Worm (Caenorhabditis elegans) whole organism, L3 larva: ENCODE results near the gene srj-11.

Experiments used
- ZK546.5 ChIP-seq: sonication (generic microtip); optimal IDR thresholded peaks from 2 replicates; lab custom pipeline; 2017; ENCODE audit warnings: missing biosample characterization, missing genetic modification characterization
- aly-2 ChIP-seq: fragments of 150-350 bp; optimal IDR thresholded peaks from 2 replicates; lab custom pipeline; 2014; ENCODE audit warnings: missing biosample characterization, missing genetic modification characterization
- ama-1 ChIP-seq: fragments of 150-350 bp; optimal IDR thresholded peaks from 2 replicates; lab custom pipeline; 2018
- ceh-16 ChIP-seq: sonication (generic microtip); optimal IDR thresholded peaks from 2 replicates; lab custom pipeline; 2017; ENCODE audit warnings: missing biosample characterization, missing genetic modification characterization
- ceh-28 ChIP-seq: fragments of 150-350 bp; optimal IDR thresholded peaks from 2 replicates; lab custom pipeline; 2014; ENCODE audit warnings: missing biosample characterization, missing genetic modification reagents, missing genetic modification characterization
- ceh-82 ChIP-seq: fragments of 150-350 bp; optimal IDR thresholded peaks from 2 replicates; lab custom pipeline; 2014; ENCODE audit warnings: missing biosample characterization, missing genetic modification characterization
- ceh-9 ChIP-seq: sonication (generic microtip); optimal IDR thresholded peaks from 2 replicates; lab custom pipeline; 2018; ENCODE audit warnings: missing biosample characterization, missing genetic modification characterization
- daf-12 ChIP-seq: fragments of 150-350 bp; optimal IDR thresholded peaks from 2 replicates; lab custom pipeline; 2014; ENCODE audit warnings: missing biosample characterization, missing genetic modification reagents, missing genetic modification characterization
- elt-1 ChIP-seq: fragments of 150-350 bp; optimal IDR thresholded peaks from 2 replicates; lab custom pipeline; 2014; ENCODE audit warnings: missing biosample characterization, missing genetic modification characterization
- elt-2 ChIP-seq: sonication (generic microtip); optimal IDR thresholded peaks from 2 replicates; lab custom pipeline; 2016; ENCODE audit warnings: missing genetic modification reagents, mild to moderate bottlenecking, missing genetic modification characterization, missing compliant biosample characterization
- eor-1 ChIP-seq, 2 experiments: fragments of 150-350 bp; optimal IDR thresholded peaks; 2 replicates each; lab custom pipeline; 2014 to 2018; ENCODE audit warnings: missing biosample characterization in 2 of 2, missing genetic modification characterization in 2 of 2
- fkh-10 ChIP-seq: sonication (generic microtip); optimal IDR thresholded peaks from 2 replicates; lab custom pipeline; 2017; ENCODE audit warnings: missing biosample characterization, missing genetic modification reagents, missing genetic modification characterization
- fkh-2 ChIP-seq: fragments of 150-350 bp; optimal IDR thresholded peaks from 2 replicates; lab custom pipeline; 2014; ENCODE audit warnings: missing biosample characterization, missing genetic modification reagents, missing genetic modification characterization
- hmg-11 ChIP-seq: sonication (generic microtip); optimal IDR thresholded peaks from 2 replicates; lab custom pipeline; 2016; ENCODE audit warnings: missing genetic modification characterization, missing compliant biosample characterization
- lin-15B ChIP-seq: fragments of 150-350 bp; optimal IDR thresholded peaks from 2 replicates; lab custom pipeline; 2014; ENCODE audit warnings: missing biosample characterization, missing genetic modification characterization
- lin-39 ChIP-seq: fragments of 150-350 bp; optimal IDR thresholded peaks from 2 replicates; lab custom pipeline; 2018; ENCODE audit warnings: missing biosample characterization, missing genetic modification reagents, missing genetic modification characterization
- lsy-12 ChIP-seq: sonication (generic microtip); optimal IDR thresholded peaks from 2 replicates; lab custom pipeline; 2016; ENCODE audit warnings: mild to moderate bottlenecking, missing genetic modification characterization, missing compliant biosample characterization
- mdl-1 ChIP-seq: fragments of 150-350 bp; optimal IDR thresholded peaks from 2 replicates; lab custom pipeline; 2014; ENCODE audit warnings: missing biosample characterization, missing genetic modification characterization
- nfya-1 ChIP-seq: sonication (generic microtip); optimal IDR thresholded peaks from 2 replicates; lab custom pipeline; 2017; ENCODE audit warnings: missing genetic modification characterization, mild to moderate bottlenecking, missing compliant biosample characterization, antibody characterized with exemption, moderate library complexity; ENCODE audit not compliant: insufficient read depth
- nhr-11 ChIP-seq: fragments of 150-350 bp; optimal IDR thresholded peaks from 2 replicates; lab custom pipeline; 2014; ENCODE audit warnings: missing biosample characterization, missing genetic modification characterization
- nhr-12 ChIP-seq: fragments of 150-350 bp; optimal IDR thresholded peaks from 2 replicates; lab custom pipeline; 2014; ENCODE audit warnings: missing biosample characterization, missing genetic modification characterization
- nhr-23 ChIP-seq: fragments of 150-350 bp; optimal IDR thresholded peaks from 2 replicates; lab custom pipeline; 2014; ENCODE audit warnings: missing biosample characterization, missing genetic modification reagents, missing genetic modification characterization
- nhr-237 ChIP-seq: fragments of 150-350 bp; optimal IDR thresholded peaks from 2 replicates; lab custom pipeline; 2014; ENCODE audit warnings: missing biosample characterization, missing genetic modification characterization
- nhr-25 ChIP-seq: sonication (generic microtip); optimal IDR thresholded peaks from 2 replicates; lab custom pipeline; 2017; ENCODE audit warnings: missing biosample characterization, missing genetic modification characterization
- nhr-28 ChIP-seq: fragments of 150-350 bp; optimal IDR thresholded peaks from 2 replicates; lab custom pipeline; 2014; ENCODE audit warnings: missing biosample characterization, missing genetic modification characterization
- nhr-43 ChIP-seq: sonication (generic microtip); optimal IDR thresholded peaks from 2 replicates; lab custom pipeline; 2016; ENCODE audit warnings: mild to moderate bottlenecking, missing genetic modification characterization, missing compliant biosample characterization; ENCODE audit not compliant: poor library complexity, severe bottlenecking
- pha-4 ChIP-seq: fragments of 150-350 bp; optimal IDR thresholded peaks from 2 replicates; lab custom pipeline; 2014; ENCODE audit warnings: missing biosample characterization, missing genetic modification reagents, missing genetic modification characterization
- pqm-1 ChIP-seq: fragments of 150-350 bp; optimal IDR thresholded peaks from 2 replicates; lab custom pipeline; 2017; ENCODE audit warnings: missing biosample characterization, missing genetic modification characterization, inconsistent platforms
- skn-1 ChIP-seq: fragments of 150-350 bp; optimal IDR thresholded peaks from 2 replicates; lab custom pipeline; 2014; ENCODE audit warnings: missing biosample characterization, missing genetic modification characterization
- tbx-2 ChIP-seq: sonication (generic microtip); optimal IDR thresholded peaks from 2 replicates; lab custom pipeline; 2016; ENCODE audit warnings: mild to moderate bottlenecking, missing genetic modification characterization, missing compliant biosample characterization
- unc-39 ChIP-seq: sonication (generic microtip); optimal IDR thresholded peaks from 4 replicates; lab custom pipeline; 2017; ENCODE audit warnings: missing biosample characterization, missing genetic modification characterization
- unc-62 ChIP-seq: fragments of 150-350 bp; sonication (generic microtip); optimal IDR thresholded peaks from 4 replicates; lab custom pipeline; 2014; ENCODE audit warnings: missing biosample characterization, missing genetic modification reagents, missing genetic modification characterization
- ztf-11 ChIP-seq: fragments of 150-350 bp; optimal IDR thresholded peaks from 2 replicates; lab custom pipeline; 2014; ENCODE audit warnings: missing biosample characterization, missing genetic modification characterization
- ztf-4 ChIP-seq: fragments of 150-350 bp; optimal IDR thresholded peaks from 2 replicates; lab custom pipeline; 2014; ENCODE audit warnings: missing biosample characterization, missing genetic modification characterization

The srj-11 gene

ce11 chrV:3194952-3195450, 46.2 kb upstream of the srj-11 start, which contains the start of gene Y73C8B.2 (continued):
- TF ChIP-seq nhr-237 (tag; lab: Kevin White, UChicago) (no peak), lsy-12 (tag; lab: Kevin White, UChicago) (no peak)

- TF ChIP-seq ztf-11 (tag; lab: Kevin White, UChicago) (no peak), nfya-1 (tag; lab: Kevin White, UChicago) (peak; percentile 91)
Observed at ce11 chrV:3195814-3196213, 45.4 kb upstream of the srj-11 start.

ce11 chrV:3196832-3197329, 44.3 kb upstream of the srj-11 start, which contains the start of the genes Y73C8B.1 and Y73C8B.5:
TSS of gene Y73C8B.1 (minus strand) at chrV:3196882.
TSS of gene Y73C8B.5 (plus strand) at chrV:3197268.
- peak; percentile 37 for TF ChIP-seq nhr-25 (tag; lab: Kevin White, UChicago)
- TF ChIP-seq elt-1 (tag; lab: Kevin White, UChicago) = no peak
- TF ChIP-seq nhr-11 = peak; percentile 85
- peak; percentile 28 for TF ChIP-seq elt-2 (tag; lab: Kevin White, UChicago)
- TF ChIP-seq ceh-82 (tag; lab: Kevin White, UChicago) = no peak
- TF ChIP-seq ztf-11 (tag; lab: Kevin White, UChicago) = no peak
- TF ChIP-seq nhr-23 (tag; lab: Kevin White, UChicago) = peak; percentile 41
- no peak for TF ChIP-seq fkh-2 (tag; lab: Kevin White, UChicago)
- TF ChIP-seq eor-1 (tag; optimal IDR thresholded peaks at IDR 0.05; lab: Kevin White, UChicago) = no peak
- TF ChIP-seq nfya-1 (tag; lab: Kevin White, UChicago) = peak; percentile 22
- TF ChIP-seq, all 47 proteins: peak for 5

ce11 chrV:3200323-3200722, 40.9 kb upstream of the srj-11 start, which contains the start of gene K08D9.4:
TSS of gene K08D9.4 (minus strand) at chrV:3200423.
- TF ChIP-seq ceh-82 (tag; lab: Kevin White, UChicago) = no peak
- no peak for TF ChIP-seq ztf-4

ce11 chrV:3204433-3204832, 36.8 kb upstream of the srj-11 start:
- TF ChIP-seq lin-39 (tag; lab: Kevin White, UChicago) (no peak), unc-39 (tag; lab: Kevin White, UChicago) (no peak), ama-1 (lab: Kevin White, UChicago) (no peak), nhr-28 (tag; lab: Kevin White, UChicago) (no peak), unc-62 (no peak), elt-1 (tag; lab: Kevin White, UChicago) (no peak), ceh-16 (no peak), nhr-11 (no peak), nhr-237 (tag; lab: Kevin White, UChicago) (no peak), ceh-28 (tag; lab: Kevin White, UChicago) (no peak), ZK546.5 (tag; lab: Kevin White, UChicago) (no peak), mdl-1 (no peak), pqm-1 (tag; lab: Kevin White, UChicago) (no peak), nhr-12 (tag; lab: Kevin White, UChicago) (no peak), pha-4 (tag; lab: Kevin White, UChicago) (no peak), hmg-11 (tag; lab: Kevin White, UChicago) (no peak), fkh-10 (GFP tag; lab: Kevin White, UChicago) (no peak), daf-12 (tag; lab: Kevin White, UChicago) (no peak)
- TF ChIP-seq, all 47 proteins: peak for 0

- no peak for TF ChIP-seq elt-1 (tag; lab: Kevin White, UChicago)
- TF ChIP-seq unc-39 (tag; lab: Kevin White, UChicago) = no peak
- TF ChIP-seq nhr-43 (tag; lab: Kevin White, UChicago) = no peak
- no peak for TF ChIP-seq lin-39 (tag; lab: Kevin White, UChicago)
- TF ChIP-seq daf-12 (tag; lab: Kevin White, UChicago) = no peak
- TF ChIP-seq aly-2 = no peak
- TF ChIP-seq fkh-2 (tag; lab: Kevin White, UChicago) = no peak
- no peak for TF ChIP-seq mdl-1
- TF ChIP-seq elt-2 (tag; lab: Kevin White, UChicago) = no peak
- TF ChIP-seq skn-1 = no peak
- no peak for TF ChIP-seq nhr-25 (tag; lab: Kevin White, UChicago)
- no peak for TF ChIP-seq lin-15B (tag; lab: Kevin White, UChicago)
- no peak for TF ChIP-seq tbx-2 (tag; lab: Kevin White, UChicago)
- TF ChIP-seq nhr-11 = no peak
- TF ChIP-seq ceh-9 = no peak
- no peak for TF ChIP-seq eor-1 (tag; optimal IDR thresholded peaks at IDR 0.05; lab: Kevin White, UChicago)
Observed at ce11 chrV:3208940-3209339, 32.3 kb upstream of the srj-11 start.
